Fruit fly (Drosophila melanogaster) whole organism, prepupa: ENCODE data around the gene CG34138.

Experiments used
- CG11294 ChIP-seq: fragments of 200-800 bp; sonication (Bioruptor generic); IDR thresholded peaks from 2 replicates; pipeline ENCODE4 v1.3.6; 2022; ENCODE audit warnings: missing biosample characterization, missing genetic modification characterization
- CG11902 ChIP-seq: fragments of 200-800 bp; sonication (Bioruptor generic); optimal IDR thresholded peaks from 3 replicates; lab custom pipeline; 2016; ENCODE audit warnings: missing biosample characterization, missing genetic modification characterization
- CG16779 ChIP-seq: fragments of 200-800 bp; sonication (Bioruptor generic); optimal IDR thresholded peaks from 3 replicates; lab custom pipeline; 2017; ENCODE audit warnings: missing biosample characterization, mild to moderate bottlenecking, missing genetic modification characterization
- CG6854 ChIP-seq: fragments of 200-800 bp; sonication (Bioruptor generic); optimal IDR thresholded peaks from 2 replicates; lab custom pipeline; 2017; ENCODE audit warnings: missing biosample characterization, mild to moderate bottlenecking, missing genetic modification characterization
- CG7368 ChIP-seq: fragments of 200-800 bp; sonication (Bioruptor generic); optimal IDR thresholded peaks from 3 replicates; lab custom pipeline; 2016; ENCODE audit warnings: missing biosample characterization, missing genetic modification characterization
- Gug ChIP-seq: fragments of 200-800 bp; sonication (Bioruptor generic); IDR thresholded peaks from 2 replicates; pipeline ENCODE4 v1.3.6; 2022; ENCODE audit warnings: missing biosample characterization, missing genetic modification characterization
- Hr4 ChIP-seq: fragments of 200-800 bp; sonication (Bioruptor generic); optimal IDR thresholded peaks from 3 replicates; lab custom pipeline; 2016; ENCODE audit warnings: missing biosample characterization, missing genetic modification characterization
- OdsH ChIP-seq: fragments of 200-800 bp; sonication (Bioruptor generic); optimal IDR thresholded peaks from 3 replicates; lab custom pipeline; 2016; ENCODE audit warnings: missing biosample characterization, missing genetic modification characterization
- Sox15 ChIP-seq: fragments of 200-800 bp; sonication (Bioruptor generic); optimal IDR thresholded peaks from 3 replicates; lab custom pipeline; 2016; ENCODE audit warnings: missing biosample characterization, missing genetic modification characterization
- achi ChIP-seq: fragments of 200-800 bp; sonication (Bioruptor generic); optimal IDR thresholded peaks from 3 replicates; lab custom pipeline; 2016; ENCODE audit warnings: missing biosample characterization, missing genetic modification characterization
- acj6 ChIP-seq: fragments of 200-800 bp; sonication (Bioruptor generic); optimal IDR thresholded peaks from 3 replicates; lab custom pipeline; 2016; ENCODE audit warnings: missing biosample characterization, missing genetic modification characterization

DNA sequence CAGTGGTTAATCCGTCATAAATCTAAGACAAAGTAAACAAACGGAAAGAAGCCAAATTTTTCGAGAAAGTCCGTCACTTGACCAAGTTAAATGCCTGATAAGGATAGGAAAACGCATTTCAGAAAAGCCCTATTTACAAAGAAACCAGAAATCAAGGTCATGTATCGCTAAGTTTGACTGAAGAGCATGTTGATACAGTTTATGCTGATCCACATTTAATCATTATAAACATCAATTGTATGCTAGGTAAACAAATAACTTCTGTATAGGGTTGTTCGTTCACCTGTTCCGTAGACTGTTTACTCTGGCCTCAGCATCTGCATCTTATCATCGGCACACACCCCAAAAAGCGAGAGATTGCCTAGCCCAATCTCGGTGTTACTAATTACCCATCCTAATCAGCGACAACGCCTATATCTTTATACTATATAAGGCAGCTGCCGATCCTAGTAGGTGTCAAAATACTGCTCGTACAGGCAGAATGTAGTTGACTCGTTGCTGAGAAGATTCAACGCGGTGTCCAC is 21.8 kb upstream of the CG34138 start, which contains the start of gene CG16727:
- TF ChIP-seq OdsH (GFP tag; lab: Kevin White, UChicago): no peak
- TF ChIP-seq CG11294 (GFP tag; lab: Robert Waterston, UW): no peak
- no peak for TF ChIP-seq achi (GFP tag; lab: Kevin White, UChicago)
- TF ChIP-seq CG6854 (GFP tag; lab: Kevin White, UChicago): no peak
- no peak for TF ChIP-seq CG11902 (GFP tag; lab: Kevin White, UChicago)
- TF ChIP-seq Hr4 (GFP tag; lab: Kevin White, UChicago): no peak
- TF ChIP-seq acj6 (GFP tag; lab: Kevin White, UChicago): no peak
- no peak for TF ChIP-seq CG16779
- TF ChIP-seq Sox15 (GFP tag; lab: Kevin White, UChicago): no peak
- TF ChIP-seq CG7368: no peak
- TF ChIP-seq Gug (GFP tag; lab: Robert Waterston, UW): no peak
